Worm (Caenorhabditis elegans) whole organism, L1 larva: Measurements from ENCODE around the gene C24H10.3.

Source experiments
- alr-1 ChIP-seq: fragments of 200-800 bp; sonication (Bioruptor generic); optimal IDR thresholded peaks from 2 replicates; lab custom pipeline; 2018; ENCODE audit warnings: borderline replicate concordance, mild to moderate bottlenecking, missing genetic modification characterization, missing compliant biosample characterization
- aly-2 ChIP-seq: fragments of 150-350 bp; optimal IDR thresholded peaks from 2 replicates; lab custom pipeline; 2014; ENCODE audit warnings: missing biosample characterization, missing genetic modification characterization
- blmp-1 ChIP-seq: fragments of 150-350 bp; optimal IDR thresholded peaks from 2 replicates; lab custom pipeline; 2014; ENCODE audit warnings: missing biosample characterization, missing genetic modification characterization
- ceh-8 ChIP-seq: fragments of 200-800 bp; sonication (Bioruptor generic); optimal IDR thresholded peaks from 2 replicates; lab custom pipeline; 2018; ENCODE audit warnings: mild to moderate bottlenecking, missing genetic modification characterization, moderate library complexity, missing compliant biosample characterization
- ceh-88 ChIP-seq: fragments of 200-800 bp; sonication (Bioruptor generic); IDR thresholded peaks from 2 replicates; pipeline ENCODE4 v1.3.6; 2022; ENCODE audit warnings: missing genetic modification characterization, missing compliant biosample characterization
- ceh-90 ChIP-seq: sonication (generic microtip); optimal IDR thresholded peaks from 2 replicates; lab custom pipeline; 2016; ENCODE audit warnings: missing genetic modification characterization, missing compliant biosample characterization
- ces-1 ChIP-seq: fragments of 150-350 bp; optimal IDR thresholded peaks from 2 replicates; lab custom pipeline; 2014; ENCODE audit warnings: missing biosample characterization, missing genetic modification reagents, missing genetic modification characterization
- efl-1 ChIP-seq, 4 experiments: fragments of 150-350 bp; optimal IDR thresholded peaks in 3 of 4; peaks in 1 of 4; 1 replicate in 1 of 4; 2 replicates in 3 of 4; lab custom pipeline; 2014; ENCODE audit warnings: missing biosample characterization in 2 of 4, missing genetic modification characterization in 2 of 4, missing genetic modification reagents in 2 of 4
- egl-27 ChIP-seq, 2 experiments: fragments of 150-350 bp in 1 of 2; sonication (generic microtip); optimal IDR thresholded peaks; 3 replicates each; lab custom pipeline; 2017 to 2018; ENCODE audit warnings: missing biosample characterization in 2 of 2, missing genetic modification characterization in 2 of 2, missing genetic modification reagents in 2 of 2
- fkh-10 ChIP-seq: sonication (generic microtip); optimal IDR thresholded peaks from 2 replicates; lab custom pipeline; 2017; ENCODE audit warnings: missing biosample characterization, missing genetic modification reagents, missing genetic modification characterization
- fkh-4 ChIP-seq: sonication (generic microtip); optimal IDR thresholded peaks from 2 replicates; lab custom pipeline; 2016; ENCODE audit warnings: missing compliant biosample characterization, missing genetic modification characterization, borderline replicate concordance
- fkh-8 ChIP-seq: sonication (generic microtip); optimal IDR thresholded peaks from 2 replicates; lab custom pipeline; 2016; ENCODE audit warnings: mild to moderate bottlenecking, missing genetic modification characterization, missing compliant biosample characterization
- fos-1 ChIP-seq: fragments of 150-350 bp; optimal IDR thresholded peaks from 2 replicates; lab custom pipeline; 2014; ENCODE audit warnings: missing biosample characterization, missing genetic modification characterization
- grh-1 ChIP-seq: fragments of 200-800 bp; sonication (Bioruptor generic); IDR thresholded peaks from 2 replicates; pipeline ENCODE4 v1.3.6; 2022; ENCODE audit warnings: missing genetic modification reagents, missing genetic modification characterization, missing compliant biosample characterization
- hpl-2 ChIP-seq: fragments of 150-350 bp; optimal IDR thresholded peaks from 2 replicates; lab custom pipeline; 2014; ENCODE audit warnings: missing biosample characterization, missing genetic modification reagents, missing genetic modification characterization
- irx-1 ChIP-seq: sonication (generic microtip); optimal IDR thresholded peaks from 2 replicates; lab custom pipeline; 2016; ENCODE audit warnings: missing genetic modification characterization, missing compliant biosample characterization
- jun-1 ChIP-seq: fragments of 150-350 bp; optimal IDR thresholded peaks from 2 replicates; lab custom pipeline; 2014; ENCODE audit warnings: missing biosample characterization, missing genetic modification reagents, missing genetic modification characterization
- lin-14 ChIP-seq: fragments of 200-800 bp; sonication (Bioruptor generic); optimal IDR thresholded peaks from 2 replicates; lab custom pipeline; 2018; ENCODE audit warnings: mild to moderate bottlenecking, missing genetic modification characterization, moderate library complexity, missing compliant biosample characterization
- lin-15B ChIP-seq: fragments of 150-350 bp; sonication (generic microtip); optimal IDR thresholded peaks from 3 replicates; lab custom pipeline; 2014; ENCODE audit warnings: missing biosample characterization, missing genetic modification characterization
- lin-35 ChIP-seq, 2 experiments: fragments of 150-350 bp; optimal IDR thresholded peaks; 2 replicates each; lab custom pipeline; 2014; ENCODE audit warnings: missing biosample characterization in 2 of 2, missing genetic modification characterization in 2 of 2, missing genetic modification reagents in 2 of 2
- lin-39 ChIP-seq: fragments of 150-350 bp; optimal IDR thresholded peaks from 2 replicates; lab custom pipeline; 2014; ENCODE audit warnings: missing biosample characterization, missing genetic modification reagents, missing genetic modification characterization
- lsy-2 ChIP-seq, 2 experiments: fragments of 150-350 bp; optimal IDR thresholded peaks; 2 replicates each; lab custom pipeline; 2014; ENCODE audit warnings: missing biosample characterization in 2 of 2, missing genetic modification characterization in 2 of 2
- mep-1 ChIP-seq: fragments of 150-350 bp; optimal IDR thresholded peaks from 2 replicates; lab custom pipeline; 2014; ENCODE audit warnings: missing biosample characterization, missing genetic modification characterization
- nhr-11 ChIP-seq: fragments of 150-350 bp; optimal IDR thresholded peaks from 2 replicates; lab custom pipeline; 2014; ENCODE audit warnings: missing biosample characterization, missing genetic modification characterization
- nhr-19 ChIP-seq: fragments of 200-800 bp; sonication (Bioruptor generic); conservative IDR thresholded peaks from 2 replicates; pipeline ENCODE4 v1.3.6; 2022; ENCODE audit warnings: missing genetic modification characterization, missing compliant biosample characterization
- nhr-28 ChIP-seq: fragments of 150-350 bp; optimal IDR thresholded peaks from 2 replicates; lab custom pipeline; 2014; ENCODE audit warnings: missing biosample characterization, missing genetic modification characterization
- nhr-71 ChIP-seq: sonication (generic microtip); optimal IDR thresholded peaks from 2 replicates; lab custom pipeline; 2016; ENCODE audit warnings: mild to moderate bottlenecking, missing genetic modification characterization, moderate library complexity, missing compliant biosample characterization
- nhr-77 ChIP-seq: fragments of 150-350 bp; optimal IDR thresholded peaks from 2 replicates; lab custom pipeline; 2014; ENCODE audit warnings: missing biosample characterization, missing genetic modification characterization
- nhr-84 ChIP-seq: sonication (generic microtip); optimal IDR thresholded peaks from 2 replicates; lab custom pipeline; 2017; ENCODE audit warnings: missing biosample characterization, missing genetic modification characterization
- nhr-85 ChIP-seq: sonication (generic microtip); peaks from one replicate; lab custom pipeline; 2016; ENCODE audit warnings: missing genetic modification characterization, inconsistent platforms, missing compliant biosample characterization
- rnt-1 ChIP-seq: sonication (generic microtip); optimal IDR thresholded peaks from 2 replicates; lab custom pipeline; 2016; ENCODE audit warnings: mild to moderate bottlenecking, missing genetic modification characterization, moderate library complexity, missing compliant biosample characterization
- snpc-4 ChIP-seq: fragments of 150-350 bp; optimal IDR thresholded peaks from 2 replicates; lab custom pipeline; 2014; ENCODE audit warnings: missing biosample characterization, missing genetic modification characterization
- snu-23 ChIP-seq: sonication (generic microtip); optimal IDR thresholded peaks from 2 replicates; lab custom pipeline; 2016; ENCODE audit warnings: missing genetic modification characterization, missing compliant biosample characterization
- sup-37 ChIP-seq: fragments of 200-800 bp; sonication (Bioruptor generic); optimal IDR thresholded peaks from 2 replicates; lab custom pipeline; 2018; ENCODE audit warnings: mild to moderate bottlenecking, missing genetic modification characterization, missing compliant biosample characterization
- tbx-2 ChIP-seq: sonication (generic microtip); optimal IDR thresholded peaks from 2 replicates; lab custom pipeline; 2016; ENCODE audit warnings: missing genetic modification characterization, missing compliant biosample characterization
- unc-86 ChIP-seq: sonication (generic microtip); optimal IDR thresholded peaks from 2 replicates; lab custom pipeline; 2016; ENCODE audit warnings: missing genetic modification characterization, missing compliant biosample characterization
- unc-98 ChIP-seq: fragments of 200-800 bp; sonication (Bioruptor generic); IDR thresholded peaks from 2 replicates; pipeline ENCODE4 v1.3.6; 2022; ENCODE audit warnings: missing genetic modification characterization, missing compliant biosample characterization
- xbp-1 ChIP-seq: sonication (generic microtip); optimal IDR thresholded peaks from 2 replicates; lab custom pipeline; 2016; ENCODE audit warnings: missing genetic modification characterization, missing compliant biosample characterization
- ztf-11 ChIP-seq, 2 experiments: sonication (generic microtip); optimal IDR thresholded peaks; 2 replicates each; lab custom pipeline; 2016 to 2017; ENCODE audit warnings: missing genetic modification characterization in 2 of 2, missing biosample characterization in 1 of 2, missing compliant biosample characterization in 1 of 2

The C24H10.3 gene

DNA sequence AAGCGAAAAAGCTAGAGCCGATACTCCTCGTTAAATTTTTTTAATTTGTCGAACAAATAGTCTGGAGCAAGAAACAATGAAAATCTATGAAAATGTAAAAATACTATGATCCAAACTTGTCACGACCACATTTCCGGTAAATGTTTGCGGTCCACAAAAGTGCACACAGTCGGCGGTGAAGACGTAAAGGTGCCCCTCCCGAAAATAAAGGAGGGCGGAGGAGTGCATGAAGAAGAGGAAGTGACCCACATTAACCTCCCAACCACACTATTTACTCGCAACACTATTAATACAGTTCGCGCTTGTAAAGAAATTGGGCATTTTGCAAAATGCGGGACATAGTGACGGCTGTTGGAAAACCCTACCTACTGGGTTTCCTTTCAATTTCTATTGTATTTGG is 20.8 kb upstream of the C24H10.3 start:
- TF ChIP-seq mep-1 (no peak), alr-1 (tag; lab: Kevin White, UChicago) (no peak), ztf-11 (tag; optimal IDR thresholded peaks at IDR 0.05; lab: Kevin White, UChicago) (no peak), tbx-2 (tag; lab: Kevin White, UChicago) (no peak), jun-1 (tag; lab: Kevin White, UChicago) (no peak), ceh-8 (GFP tag; lab: Kevin White, UChicago) (no peak), egl-27 (tag; optimal IDR thresholded peaks at IDR 0.05; lab: Kevin White, UChicago) (no peak), nhr-84 (tag; lab: Kevin White, UChicago) (no peak), irx-1 (tag; lab: Kevin White, UChicago) (no peak), nhr-85 (tag; lab: Kevin White, UChicago) (no peak), nhr-11 (tag; lab: Kevin White, UChicago) (no peak), ces-1 (GFP tag; lab: Kevin White, UChicago) (no peak), lin-15B (tag; lab: Kevin White, UChicago) (no peak)

DNA sequence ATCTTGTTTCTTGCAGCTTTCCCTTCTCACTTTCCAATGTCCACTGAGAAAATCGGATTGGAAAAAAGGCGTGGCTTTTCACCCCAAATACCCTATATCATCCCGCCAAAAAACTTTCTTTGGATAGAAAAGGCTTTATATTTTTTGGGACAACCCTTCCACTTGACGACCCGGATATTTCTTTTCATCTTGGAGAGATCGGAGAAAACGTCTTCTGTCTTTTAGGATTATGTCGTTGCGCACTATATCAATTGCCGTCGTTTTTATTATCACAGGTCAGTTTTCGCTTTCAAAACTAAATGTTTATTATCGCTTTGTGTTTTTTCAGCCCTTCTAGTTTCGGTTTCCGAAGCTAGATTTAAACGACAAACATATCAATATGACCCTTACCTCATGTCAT is 17.0 kb upstream of the C24H10.3 start, which contains the start of gene Y64H9A.2:
Gene Y64H9A.2 (plus strand): TSS at position 90 of the 400 bp plus-strand sequence.
- TF ChIP-seq aly-2 (tag; lab: Kevin White, UChicago) (no peak), lin-39 (tag; lab: Kevin White, UChicago) (no peak), grh-1 (no peak), blmp-1 (tag; lab: Kevin White, UChicago) (peak; percentile 91), nhr-11 (tag; lab: Kevin White, UChicago) (no peak), nhr-19 (no peak), hpl-2 (no peak), snpc-4 (no peak), ztf-11 (tag; optimal IDR thresholded peaks at IDR 0.05; lab: Kevin White, UChicago) (no peak)

DNA sequence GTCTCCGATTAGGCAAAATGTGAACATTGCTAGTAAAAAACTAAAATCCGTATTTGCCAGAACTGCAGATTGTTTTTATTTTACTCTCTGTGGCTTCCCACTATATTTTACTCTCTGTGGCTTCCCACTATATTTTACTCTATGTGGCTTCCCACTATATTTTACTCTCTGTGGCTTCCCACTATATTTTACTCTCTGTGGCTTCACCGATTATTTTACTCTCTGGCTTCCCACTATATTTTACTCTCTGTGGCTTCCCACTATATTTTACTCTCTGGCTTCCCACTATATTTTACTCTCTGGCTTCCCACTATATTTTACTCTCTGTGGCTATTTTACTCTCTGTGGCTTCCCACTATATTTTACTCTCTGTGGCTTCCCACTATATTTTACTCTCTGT is 4.7 kb upstream of the C24H10.3 start:
- TF ChIP-seq ceh-8 (GFP tag; lab: Kevin White, UChicago) (peak; percentile 81), ztf-11 (tag; optimal IDR thresholded peaks at IDR 0.05; lab: Kevin White, UChicago) (peak in 1 of 2 experiments; percentile 21)

DNA sequence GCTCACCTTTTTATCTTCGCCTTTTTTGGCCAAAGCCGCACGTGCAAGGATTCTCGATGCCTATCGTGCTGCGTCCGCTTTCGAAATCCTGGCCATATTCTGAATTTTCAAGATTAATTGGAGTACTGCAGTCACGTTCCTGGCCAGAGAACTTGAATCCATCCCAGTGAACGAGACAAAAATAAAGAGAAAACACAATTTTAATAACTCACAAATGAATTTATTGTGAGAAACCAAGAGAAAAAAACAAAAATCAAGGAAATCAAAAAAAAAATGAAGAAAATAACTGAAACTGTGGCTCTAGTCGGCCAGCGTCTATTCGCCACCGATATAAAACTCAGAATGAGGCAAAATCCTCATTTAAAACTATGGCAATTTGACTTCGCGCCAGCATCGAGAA is 1.7 kb upstream of the C24H10.3 start, which contains the start of gene C24H10.4:
Gene C24H10.4 (minus strand): TSS at position 101 of the 400 bp plus-strand sequence.
- TF ChIP-seq nhr-28 (tag; lab: Kevin White, UChicago) (no peak), jun-1 (tag; lab: Kevin White, UChicago) (no peak), unc-86 (tag; lab: Kevin White, UChicago) (no peak)

- TF ChIP-seq alr-1 (tag; lab: Kevin White, UChicago): no peak
- peak; percentile 18 for TF ChIP-seq mep-1
- no peak for TF ChIP-seq irx-1 (tag; lab: Kevin White, UChicago)
- no peak for TF ChIP-seq snpc-4
- peak; percentile 78 for TF ChIP-seq nhr-85 (tag; lab: Kevin White, UChicago)
- TF ChIP-seq snu-23 (GFP tag; lab: Kevin White, UChicago): no peak
- peak; percentile 74 for TF ChIP-seq blmp-1 (tag; lab: Kevin White, UChicago)
Observed at ce11 chrX:5061763-5062162, 907 bp downstream of the C24H10.3 start.

DNA sequence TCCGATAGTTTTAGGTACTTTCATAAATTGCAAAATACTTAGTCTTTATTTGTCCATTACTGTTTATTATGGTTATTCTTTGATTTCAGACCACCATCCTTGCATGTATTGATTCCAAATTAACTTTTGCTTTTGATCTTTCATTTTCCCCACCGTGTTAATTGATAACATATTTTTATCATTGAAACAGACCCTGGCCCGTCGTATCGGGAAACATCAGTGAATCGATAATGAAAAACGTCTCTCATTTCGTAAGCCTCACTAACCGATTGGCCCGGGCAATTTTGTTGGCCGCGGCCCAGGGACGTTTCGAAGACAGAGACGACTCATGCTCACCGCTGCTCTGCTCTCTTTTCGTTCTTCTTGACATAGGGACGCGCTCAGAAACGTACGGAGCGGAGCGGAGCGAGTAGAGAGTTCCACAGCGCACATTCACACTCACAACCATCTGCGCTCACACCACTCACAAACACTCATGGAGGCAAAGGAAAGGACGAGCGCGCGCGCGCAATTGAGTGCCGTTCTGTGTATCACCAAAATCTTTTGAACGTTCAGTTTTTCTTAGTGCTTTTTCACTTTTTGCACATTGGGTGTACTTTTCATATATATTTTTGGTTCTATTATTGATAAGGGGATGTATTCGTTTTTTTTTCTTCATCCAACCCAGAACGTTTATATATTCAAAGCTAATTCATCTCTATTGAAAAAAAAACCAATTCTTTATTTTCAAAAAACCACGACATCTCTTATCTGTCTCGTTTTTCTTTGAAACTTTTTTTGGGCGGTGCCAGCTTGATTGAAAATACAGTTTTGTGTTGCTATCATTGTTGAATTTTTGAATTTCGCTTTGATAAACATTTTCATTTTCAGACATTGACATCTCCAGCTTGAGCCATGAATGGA is 3.1 kb downstream of the C24H10.3 start, which contains the start of gene C24H10.2:
Gene C24H10.2 (plus strand): TSS at position 853 of the 903 bp plus-strand sequence.
- TF ChIP-seq xbp-1 (tag; lab: Kevin White, UChicago): peak; percentile 14
- peak in 1 of 2 experiments; percentile 32 for TF ChIP-seq lin-35 (GFP tag; optimal IDR thresholded peaks at IDR 0.05; lab: Kevin White, UChicago)
- peak; percentile 59 for TF ChIP-seq nhr-71 (tag; lab: Kevin White, UChicago)
- peak; percentile 2 for TF ChIP-seq nhr-77
- TF ChIP-seq unc-98: no peak
- no peak for TF ChIP-seq fkh-8
- peak in 1 of 2 experiments; percentile 4 for TF ChIP-seq efl-1 (optimal IDR thresholded peaks at IDR 0.05; lab: Kevin White, UChicago)
- TF ChIP-seq efl-1 (GFP tag; optimal IDR thresholded peaks at IDR 0.05 in 1 of 2; lab: Kevin White, UChicago): peak in 1 of 2 experiments; percentile 3
- TF ChIP-seq fkh-4 (tag; lab: Kevin White, UChicago): no peak
- no peak for TF ChIP-seq sup-37 (GFP tag; lab: Kevin White, UChicago)
- no peak for TF ChIP-seq nhr-19
- TF ChIP-seq ceh-90 (tag; lab: Kevin White, UChicago): no peak
- peak in 1 of 2 experiments; percentile 48 for TF ChIP-seq lsy-2 (tag; optimal IDR thresholded peaks at IDR 0.05; lab: Kevin White, UChicago)
- TF ChIP-seq lin-14 (GFP tag; lab: Kevin White, UChicago): peak; percentile 83
- peak; percentile 48 for TF ChIP-seq fkh-10 (GFP tag; lab: Kevin White, UChicago)
- TF ChIP-seq fos-1 (tag; lab: Kevin White, UChicago): no peak
- no peak for TF ChIP-seq grh-1
- peak; percentile 56 for TF ChIP-seq rnt-1 (tag; lab: Kevin White, UChicago)
- no peak for TF ChIP-seq ceh-88 (GFP tag; lab: Robert Waterston, UW)
